Worm (Caenorhabditis elegans) whole organism, late embryonic: ENCODE measurements around the gene coq-8.

Source experiments
- C38D4.7 ChIP-seq: fragments of 200-800 bp; sonication (Bioruptor generic); optimal IDR thresholded peaks from 2 replicates; lab custom pipeline; 2018; ENCODE audit warnings: mild to moderate bottlenecking, missing genetic modification characterization, moderate library complexity, missing compliant biosample characterization
- K02D7.2 ChIP-seq: sonication (generic microtip); optimal IDR thresholded peaks from 2 replicates; lab custom pipeline; 2017; ENCODE audit warnings: mild to moderate bottlenecking, missing genetic modification characterization, missing compliant biosample characterization
- T23F11.4 ChIP-seq: fragments of 200-800 bp; sonication (Bioruptor generic); optimal IDR thresholded peaks from 2 replicates; lab custom pipeline; 2018; ENCODE audit warnings: mild to moderate bottlenecking, missing genetic modification characterization, missing compliant biosample characterization
- ama-1 ChIP-seq: fragments of 150-350 bp; optimal IDR thresholded peaks from 2 replicates; lab custom pipeline; 2014
- ceh-14 ChIP-seq: sonication (generic microtip); optimal IDR thresholded peaks from 2 replicates; lab custom pipeline; 2016; ENCODE audit warnings: missing genotype, missing genetic modification characterization, missing compliant biosample characterization
- ceh-18 ChIP-seq: sonication (generic microtip); optimal IDR thresholded peaks from 2 replicates; lab custom pipeline; 2016; ENCODE audit warnings: missing genetic modification characterization, missing compliant biosample characterization
- ceh-31 ChIP-seq: sonication (generic microtip); optimal IDR thresholded peaks from 2 replicates; lab custom pipeline; 2016; ENCODE audit warnings: missing genetic modification characterization, missing compliant biosample characterization
- ceh-34 ChIP-seq: sonication (generic microtip); optimal IDR thresholded peaks from 2 replicates; lab custom pipeline; 2016; ENCODE audit warnings: mild to moderate bottlenecking, missing genetic modification characterization, missing compliant biosample characterization
- ceh-48 ChIP-seq: sonication (generic microtip); optimal IDR thresholded peaks from 2 replicates; lab custom pipeline; 2016; ENCODE audit warnings: missing genetic modification characterization, inconsistent platforms, missing compliant biosample characterization
- ceh-6 ChIP-seq: fragments of 200-800 bp; sonication (Bioruptor generic); optimal IDR thresholded peaks from 2 replicates; lab custom pipeline; 2018; ENCODE audit warnings: mild to moderate bottlenecking, missing genetic modification characterization, missing compliant biosample characterization
- dmd-4 ChIP-seq: sonication (generic microtip); optimal IDR thresholded peaks from 2 replicates; lab custom pipeline; 2016; ENCODE audit warnings: borderline replicate concordance, missing genetic modification characterization, missing compliant biosample characterization
- dve-1 ChIP-seq: sonication (generic microtip); optimal IDR thresholded peaks from 2 replicates; lab custom pipeline; 2017; ENCODE audit warnings: antibody characterized with exemption, mild to moderate bottlenecking, missing genetic modification characterization, missing compliant biosample characterization
- elt-4 ChIP-seq: sonication (generic microtip); optimal IDR thresholded peaks from 2 replicates; lab custom pipeline; 2016; ENCODE audit warnings: missing genetic modification characterization, missing compliant biosample characterization
- ets-4 ChIP-seq: sonication (generic microtip); optimal IDR thresholded peaks from 2 replicates; lab custom pipeline; 2016; ENCODE audit warnings: missing genetic modification characterization, missing compliant biosample characterization
- eyg-1 ChIP-seq: sonication (generic microtip); optimal IDR thresholded peaks from 2 replicates; lab custom pipeline; 2016; ENCODE audit warnings: missing genotype, missing genetic modification characterization, missing compliant biosample characterization
- fax-1 ChIP-seq: sonication (generic microtip); optimal IDR thresholded peaks from 2 replicates; lab custom pipeline; 2016; ENCODE audit warnings: missing genotype, missing genetic modification characterization, missing compliant biosample characterization
- fkh-10 ChIP-seq: fragments of 150-350 bp; optimal IDR thresholded peaks from 2 replicates; lab custom pipeline; 2014; ENCODE audit warnings: missing biosample characterization, missing genetic modification reagents, missing genetic modification characterization
- hlh-13 ChIP-seq: fragments of 200-800 bp; sonication (Bioruptor generic); optimal IDR thresholded peaks from 2 replicates; lab custom pipeline; 2018; ENCODE audit warnings: mild to moderate bottlenecking, missing genetic modification characterization, missing compliant biosample characterization
- hlh-8 ChIP-seq: sonication (generic microtip); optimal IDR thresholded peaks from 2 replicates; lab custom pipeline; 2016; ENCODE audit warnings: missing genotype, missing genetic modification characterization, missing compliant biosample characterization
- madf-2 ChIP-seq: sonication (generic microtip); optimal IDR thresholded peaks from 2 replicates; lab custom pipeline; 2017; ENCODE audit warnings: missing genetic modification characterization, missing compliant biosample characterization
- nfya-1 ChIP-seq: sonication (generic microtip); optimal IDR thresholded peaks from 2 replicates; lab custom pipeline; 2017; ENCODE audit warnings: missing genetic modification characterization, mild to moderate bottlenecking, missing compliant biosample characterization, antibody characterized with exemption, moderate library complexity
- nhr-11 ChIP-seq: fragments of 150-350 bp; optimal IDR thresholded peaks from 2 replicates; lab custom pipeline; 2014; ENCODE audit warnings: missing biosample characterization, missing genetic modification characterization
- nhr-232 ChIP-seq: sonication (generic microtip); optimal IDR thresholded peaks from 2 replicates; lab custom pipeline; 2016; ENCODE audit warnings: missing genetic modification characterization, missing compliant biosample characterization
- npax-4 ChIP-seq: sonication (generic microtip); optimal IDR thresholded peaks from 2 replicates; lab custom pipeline; 2016; ENCODE audit warnings: missing genetic modification characterization, missing compliant biosample characterization
- odd-2 ChIP-seq: sonication (generic microtip); optimal IDR thresholded peaks from 2 replicates; lab custom pipeline; 2017; ENCODE audit warnings: antibody characterized with exemption, mild to moderate bottlenecking, missing genetic modification characterization, missing compliant biosample characterization
- pag-3 ChIP-seq: sonication (generic microtip); optimal IDR thresholded peaks from 2 replicates; lab custom pipeline; 2016; ENCODE audit warnings: missing compliant biosample characterization, missing genetic modification characterization, borderline replicate concordance
- pax-1 ChIP-seq: fragments of 150-350 bp; optimal IDR thresholded peaks from 2 replicates; lab custom pipeline; 2014; ENCODE audit warnings: missing biosample characterization, missing genetic modification characterization
- pqm-1 ChIP-seq: sonication (generic microtip); optimal IDR thresholded peaks from 2 replicates; lab custom pipeline; 2016; ENCODE audit warnings: missing genetic modification characterization, missing compliant biosample characterization
- rnt-1 ChIP-seq: sonication (generic microtip); optimal IDR thresholded peaks from 2 replicates; lab custom pipeline; 2016; ENCODE audit warnings: missing genetic modification characterization, missing compliant biosample characterization
- sdc-2 ChIP-seq: sonication (generic microtip); optimal IDR thresholded peaks from 2 replicates; lab custom pipeline; 2016; ENCODE audit warnings: missing genotype, missing genetic modification characterization, missing compliant biosample characterization
- sox-2 ChIP-seq: fragments of 200-800 bp; sonication (Bioruptor generic); IDR thresholded peaks from 2 replicates; pipeline ENCODE4 v1.3.6; 2022; ENCODE audit warnings: missing genetic modification reagents, missing genetic modification characterization, missing compliant biosample characterization
- unc-42 ChIP-seq: sonication (generic microtip); optimal IDR thresholded peaks from 2 replicates; lab custom pipeline; 2016; ENCODE audit warnings: missing genotype, missing genetic modification characterization, missing compliant biosample characterization
- unc-55 ChIP-seq: sonication (generic microtip); optimal IDR thresholded peaks from 2 replicates; lab custom pipeline; 2017; ENCODE audit warnings: missing biosample characterization, missing genetic modification reagents, missing genetic modification characterization
- unc-86 ChIP-seq: sonication (generic microtip); optimal IDR thresholded peaks from 2 replicates; lab custom pipeline; 2016; ENCODE audit warnings: missing genetic modification characterization, missing compliant biosample characterization
- zip-5 ChIP-seq: sonication (generic microtip); optimal IDR thresholded peaks from 2 replicates; lab custom pipeline; 2016; ENCODE audit warnings: missing genetic modification characterization, missing compliant biosample characterization
- ztf-16 ChIP-seq: sonication (generic microtip); optimal IDR thresholded peaks from 2 replicates; lab custom pipeline; 2017; ENCODE audit warnings: missing genetic modification characterization, missing compliant biosample characterization

coq-8 gene

ce11 chrIII:4854918-4855317 is 8.3 kb upstream of the coq-8 start, which contains the start of gene C35D10.8:
Gene C35D10.8, plus strand, starts transcription at chrIII:4855218.
- no peak for TF ChIP-seq ceh-18
- no peak for TF ChIP-seq pag-3 (tag; lab: Kevin White, UChicago)
- TF ChIP-seq C38D4.7 (GFP tag; lab: Kevin White, UChicago), result no peak
- TF ChIP-seq unc-55, result no peak
- no peak for TF ChIP-seq ets-4 (tag; lab: Kevin White, UChicago)
- TF ChIP-seq zip-5 (tag; lab: Kevin White, UChicago), result no peak
- no peak for TF ChIP-seq nhr-11
- no peak for TF ChIP-seq sox-2 (GFP tag; lab: Robert Waterston, UW)
- TF ChIP-seq unc-86, result no peak
- no peak for TF ChIP-seq eyg-1 (tag; lab: Kevin White, UChicago)
- TF ChIP-seq elt-4 (tag; lab: Kevin White, UChicago), result no peak
- no peak for TF ChIP-seq T23F11.4 (GFP tag; lab: Kevin White, UChicago)
- TF ChIP-seq ceh-31 (tag; lab: Kevin White, UChicago), result no peak
- no peak for TF ChIP-seq sdc-2 (tag; lab: Kevin White, UChicago)
- TF ChIP-seq pqm-1 (tag; lab: Kevin White, UChicago), result no peak
- no peak for TF ChIP-seq madf-2
- TF ChIP-seq unc-42 (tag; lab: Kevin White, UChicago), result no peak
- no peak for TF ChIP-seq odd-2 (tag; lab: Kevin White, UChicago)
- TF ChIP-seq, all 69 proteins: peak for 0

ce11 chrIII:4856109-4856508 is 7.1 kb upstream of the coq-8 start, which contains the start of gene C35D10.7:
Gene C35D10.7, plus strand, starts transcription at chrIII:4856193.
- TF ChIP-seq K02D7.2 (tag; lab: Kevin White, UChicago) (no peak), npax-4 (tag; lab: Kevin White, UChicago) (no peak), dmd-4 (tag; lab: Kevin White, UChicago) (no peak), T23F11.4 (GFP tag; lab: Kevin White, UChicago) (no peak), ztf-16 (tag; lab: Kevin White, UChicago) (no peak), rnt-1 (tag; lab: Kevin White, UChicago) (no peak)
- TF ChIP-seq, all 69 proteins: peak for 0

ce11 chrIII:4856992-4857391 is 6.2 kb upstream of the coq-8 start:
- TF ChIP-seq ets-4 (tag; lab: Kevin White, UChicago) (no peak), ama-1 (no peak), hlh-13 (GFP tag; lab: Kevin White, UChicago) (no peak), ceh-14 (no peak), madf-2 (no peak)

- TF ChIP-seq sox-2 (GFP tag; lab: Robert Waterston, UW) (no peak), pax-1 (tag; lab: Kevin White, UChicago) (no peak), ceh-34 (no peak), ceh-6 (GFP tag; lab: Kevin White, UChicago) (no peak), eyg-1 (tag; lab: Kevin White, UChicago) (no peak), fkh-10 (no peak), sdc-2 (tag; lab: Kevin White, UChicago) (no peak), fax-1 (tag; lab: Kevin White, UChicago) (no peak), ceh-48 (no peak), npax-4 (tag; lab: Kevin White, UChicago) (no peak), unc-86 (no peak), T23F11.4 (GFP tag; lab: Kevin White, UChicago) (no peak), dve-1 (tag; lab: Kevin White, UChicago) (no peak), hlh-8 (tag; lab: Kevin White, UChicago) (no peak), nhr-232 (tag; lab: Kevin White, UChicago) (no peak), nfya-1 (tag; lab: Kevin White, UChicago) (no peak), ama-1 (no peak)
- TF ChIP-seq, all 69 proteins: peak for 0
These were observed 4.2 kb upstream of the coq-8 start, which contains the start of gene C35D10.6 for ce11 chrIII:4859039-4859438. Gene C35D10.6, plus strand, starts transcription at chrIII:4859339.
